Worm (Caenorhabditis elegans) whole organism, midembryonic: Measurements from ENCODE around the gene F01G10.4.

ENCODE experiments used
- T22C8.4 ChIP-seq: fragments of 200-800 bp; sonication (Bioruptor generic); IDR thresholded peaks from 2 replicates; pipeline ENCODE4 v1.3.6; 2022; ENCODE audit warnings: missing genetic modification characterization, missing compliant biosample characterization
- cog-1 ChIP-seq: sonication (generic microtip); optimal IDR thresholded peaks from 2 replicates; lab custom pipeline; 2016; ENCODE audit warnings: missing genetic modification characterization, missing compliant biosample characterization
- flt-1 ChIP-seq: fragments of 200-800 bp; sonication (Bioruptor generic); IDR thresholded peaks from 2 replicates; pipeline ENCODE4 v1.3.6; 2022; ENCODE audit warnings: missing genetic modification characterization, missing compliant biosample characterization
- klf-2 ChIP-seq: fragments of 200-800 bp; sonication (Bioruptor generic); conservative IDR thresholded peaks from 2 replicates; pipeline ENCODE4 v1.3.6; 2022; ENCODE audit warnings: missing genetic modification reagents, missing genetic modification characterization, missing compliant biosample characterization
- med-1 ChIP-seq: sonication (generic microtip); optimal IDR thresholded peaks from 2 replicates; lab custom pipeline; 2017; ENCODE audit warnings: missing genetic modification characterization, mild to moderate bottlenecking, missing compliant biosample characterization, antibody characterized with exemption, missing genetic modification reagents; ENCODE audit not compliant: insufficient read depth
- ref-1 ChIP-seq: fragments of 200-800 bp; sonication (Bioruptor generic); conservative IDR thresholded peaks from 2 replicates; pipeline ENCODE4 v1.3.6; 2022; ENCODE audit warnings: missing genetic modification reagents, missing genetic modification characterization, missing compliant biosample characterization
- tab-1 ChIP-seq: fragments of 200-800 bp; sonication (Bioruptor generic); IDR thresholded peaks from 2 replicates; pipeline ENCODE4 v1.3.6; 2022; ENCODE audit warnings: missing genetic modification characterization, missing compliant biosample characterization
- ztf-23 ChIP-seq: fragments of 200-800 bp; sonication (Bioruptor generic); IDR thresholded peaks from 2 replicates; pipeline ENCODE4 v1.3.6; 2022; ENCODE audit warnings: missing genetic modification reagents, missing genetic modification characterization, missing compliant biosample characterization
- ztf-29 ChIP-seq: fragments of 200-800 bp; sonication (Bioruptor generic); IDR thresholded peaks from 2 replicates; pipeline ENCODE4 v1.3.6; 2022; ENCODE audit warnings: missing genetic modification reagents, missing genetic modification characterization, missing compliant biosample characterization

F01G10.4 gene

ce11 chrIV:10241659-10242058 lies 9.3 kb upstream of the F01G10.4 start, which contains the start of gene lipl-7:
Gene lipl-7 (minus strand): TSS chrIV:10241823.
- TF ChIP-seq tab-1 (GFP tag; lab: Robert Waterston, UW) (no peak), ztf-29 (GFP tag; lab: Robert Waterston, UW) (no peak), med-1 (no peak), ref-1 (GFP tag; lab: Robert Waterston, UW) (no peak), cog-1 (tag; lab: Kevin White, UChicago) (no peak), klf-2 (GFP tag; lab: Robert Waterston, UW) (no peak), T22C8.4 (no peak), ztf-23 (no peak), flt-1 (GFP tag; lab: Robert Waterston, UW) (no peak)

DNA sequence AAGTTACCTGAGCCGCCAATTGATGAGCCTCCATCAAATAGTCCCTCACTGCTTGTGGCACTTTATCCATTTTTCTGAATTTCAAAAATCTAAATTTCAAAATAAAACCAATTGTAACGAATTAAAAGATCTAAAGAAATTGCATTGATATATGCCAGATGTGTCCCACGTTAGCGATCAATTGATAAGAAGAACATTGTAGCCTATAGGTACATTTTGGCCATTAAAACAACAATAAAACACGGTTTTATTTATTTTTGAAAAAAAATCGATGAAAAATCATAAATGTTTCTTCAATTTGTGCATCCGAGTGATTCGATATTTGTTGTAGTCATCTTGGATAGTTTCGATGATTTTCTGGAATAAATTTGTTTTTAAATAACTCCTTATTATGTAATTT lies 6.7 kb upstream of the F01G10.4 start, which contains the start of gene ech-8:
ech-8 (minus strand) TSS at position 132 of the 400 bp plus-strand sequence.
- no peak for TF ChIP-seq klf-2 (GFP tag; lab: Robert Waterston, UW)
- TF ChIP-seq med-1, result no peak
- no peak for TF ChIP-seq ref-1 (GFP tag; lab: Robert Waterston, UW)
- TF ChIP-seq T22C8.4, result no peak

DNA sequence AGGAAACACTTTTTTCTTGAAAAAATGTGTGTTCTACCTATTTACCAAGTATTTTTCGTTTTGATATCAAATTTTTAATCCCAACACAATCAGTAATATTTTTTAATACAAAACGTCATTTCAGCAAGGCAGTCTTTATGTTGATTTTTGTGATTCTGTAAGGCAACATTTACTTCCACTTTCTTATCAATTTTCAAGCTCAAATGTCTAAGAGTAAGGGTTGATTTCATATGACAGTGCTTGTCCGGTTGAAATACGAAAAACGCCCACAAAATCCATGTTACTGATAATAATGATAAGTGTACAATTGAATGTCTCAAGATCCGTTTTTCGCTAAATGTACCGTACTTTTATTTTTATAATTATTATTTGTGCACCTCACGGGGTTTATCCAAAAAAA lies 3.8 kb upstream of the F01G10.4 start:
- TF ChIP-seq T22C8.4 (no peak), ztf-23 (no peak), ref-1 (GFP tag; lab: Robert Waterston, UW) (no peak), flt-1 (GFP tag; lab: Robert Waterston, UW) (no peak), cog-1 (tag; lab: Kevin White, UChicago) (no peak), ztf-29 (GFP tag; lab: Robert Waterston, UW) (no peak), med-1 (no peak), klf-2 (GFP tag; lab: Robert Waterston, UW) (no peak)

DNA sequence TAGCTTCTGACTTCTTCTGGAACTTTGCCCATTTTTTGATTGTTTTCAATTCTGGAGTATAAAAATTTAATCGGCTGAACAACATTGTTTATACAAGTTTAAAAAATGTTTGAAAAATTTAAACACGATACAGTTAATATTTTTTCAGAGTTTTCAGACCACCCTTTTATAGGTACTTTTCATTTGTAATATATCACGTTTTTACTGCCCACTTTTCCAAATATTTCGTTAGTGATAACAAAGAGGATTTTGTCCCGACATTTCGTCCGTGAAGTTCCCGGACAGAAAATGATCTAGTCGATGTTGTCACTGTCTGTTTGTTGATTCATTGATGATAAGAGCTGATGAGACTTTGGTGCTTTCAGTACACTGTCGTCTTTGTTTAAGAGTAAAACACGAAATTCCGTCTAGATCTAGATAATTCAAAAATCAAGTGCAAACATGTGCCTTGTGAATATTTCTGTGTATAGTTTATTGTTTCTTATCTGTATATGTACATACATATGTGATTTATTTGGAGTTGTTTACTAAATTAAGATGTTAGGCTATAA lies 3.0 kb upstream of the F01G10.4 start, which contains the start of gene ech-9:
ech-9 (minus strand) TSS at position 51 of the 551 bp plus-strand sequence.
- TF ChIP-seq med-1 (no peak), ref-1 (GFP tag; lab: Robert Waterston, UW) (no peak), ztf-29 (GFP tag; lab: Robert Waterston, UW) (no peak), T22C8.4 (no peak), tab-1 (GFP tag; lab: Robert Waterston, UW) (no peak)

DNA sequence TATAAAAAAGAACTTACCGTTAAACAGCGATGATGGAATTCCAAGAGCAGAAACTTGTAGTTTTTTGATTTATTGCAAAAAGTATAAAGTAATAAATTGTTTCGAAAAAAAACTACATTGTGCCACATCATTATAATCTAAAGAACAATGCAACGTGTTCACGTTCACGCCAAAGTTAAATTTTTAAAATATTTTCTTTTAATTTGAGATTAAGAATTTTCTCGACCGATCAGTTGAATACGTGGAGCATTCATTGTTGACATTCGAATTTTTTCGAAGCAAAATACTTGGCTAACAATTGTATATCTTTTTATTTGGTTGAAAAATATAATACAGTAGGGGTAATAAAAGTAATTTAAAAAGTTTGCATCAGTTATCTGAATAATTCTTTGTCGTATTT lies 1.4 kb downstream of the F01G10.4 start, which contains the start of gene F01G10.5:
F01G10.5 (minus strand) TSS at position 101 of the 400 bp plus-strand sequence.
- no peak for TF ChIP-seq flt-1 (GFP tag; lab: Robert Waterston, UW)
- no peak for TF ChIP-seq ztf-23
- TF ChIP-seq ztf-29 (GFP tag; lab: Robert Waterston, UW), result no peak
- no peak for TF ChIP-seq cog-1 (tag; lab: Kevin White, UChicago)
- no peak for TF ChIP-seq med-1
- no peak for TF ChIP-seq tab-1 (GFP tag; lab: Robert Waterston, UW)
- TF ChIP-seq T22C8.4, result no peak
- no peak for TF ChIP-seq klf-2 (GFP tag; lab: Robert Waterston, UW)
- TF ChIP-seq ref-1 (GFP tag; lab: Robert Waterston, UW), result no peak

DNA sequence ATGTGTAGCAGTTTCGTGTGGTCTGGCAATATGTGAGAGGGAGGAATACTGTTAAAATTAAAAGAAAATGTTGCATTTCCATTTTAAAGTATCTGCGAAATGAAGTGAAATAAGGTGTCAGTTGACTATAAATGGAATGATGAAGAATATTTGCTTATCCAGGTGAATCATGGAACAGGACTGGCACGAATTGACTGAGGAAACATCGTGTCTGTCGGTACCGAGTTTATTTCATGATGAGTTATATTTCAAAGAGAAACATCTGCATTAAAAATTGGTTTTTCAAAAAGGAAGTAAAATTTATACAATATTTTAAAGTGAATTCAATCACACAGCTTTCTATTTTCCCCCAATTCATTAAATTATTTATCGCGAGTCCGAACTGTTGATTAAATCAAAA lies 4.8 kb downstream of the F01G10.4 start, which contains the start of gene F01G10.6:
F01G10.6 (minus strand) TSS at position 101 of the 400 bp plus-strand sequence.
- TF ChIP-seq ref-1 (GFP tag; lab: Robert Waterston, UW), result no peak
- TF ChIP-seq cog-1 (tag; lab: Kevin White, UChicago), result no peak
- TF ChIP-seq klf-2 (GFP tag; lab: Robert Waterston, UW), result no peak
- no peak for TF ChIP-seq med-1
- no peak for TF ChIP-seq flt-1 (GFP tag; lab: Robert Waterston, UW)
- no peak for TF ChIP-seq ztf-29 (GFP tag; lab: Robert Waterston, UW)
- no peak for TF ChIP-seq tab-1 (GFP tag; lab: Robert Waterston, UW)
- TF ChIP-seq ztf-23, result no peak
- no peak for TF ChIP-seq T22C8.4

ce11 chrIV:10223723-10224122 lies 8.6 kb downstream of the F01G10.4 start, which contains the start of gene nas-12:
Gene nas-12 (plus strand): TSS chrIV:10224023.
- no peak for TF ChIP-seq ref-1 (GFP tag; lab: Robert Waterston, UW)
- no peak for TF ChIP-seq cog-1 (tag; lab: Kevin White, UChicago)
- no peak for TF ChIP-seq T22C8.4
- TF ChIP-seq ztf-23, result no peak

- TF ChIP-seq ztf-23 (no peak), flt-1 (GFP tag; lab: Robert Waterston, UW) (no peak), ztf-29 (GFP tag; lab: Robert Waterston, UW) (0 out of 2 replicates have a peak, but pooled peaks have one; percentile 44), cog-1 (tag; lab: Kevin White, UChicago) (peak; percentile 58), T22C8.4 (no peak)
Measured at ce11 chrIV:10222122-10222589, 10.2 kb downstream of the F01G10.4 start, which contains the start of gene C24F3.2. Gene C24F3.2 (plus strand): TSS chrIV:10222539.

- no peak for TF ChIP-seq cog-1 (tag; lab: Kevin White, UChicago)
- TF ChIP-seq ztf-23, result no peak
- no peak for TF ChIP-seq klf-2 (GFP tag; lab: Robert Waterston, UW)
- TF ChIP-seq ztf-29 (GFP tag; lab: Robert Waterston, UW), result no peak
- no peak for TF ChIP-seq tab-1 (GFP tag; lab: Robert Waterston, UW)
- no peak for TF ChIP-seq med-1
Measured at ce11 chrIV:10221187-10221586, 11.2 kb downstream of the F01G10.4 start, which contains the start of gene tram-1. Gene tram-1 (minus strand): TSS chrIV:10221287.

ce11 chrIV:10219208-10219607 lies 13.1 kb downstream of the F01G10.4 start, which contains the start of gene qns-1:
Gene qns-1 (minus strand): TSS chrIV:10219308.
- TF ChIP-seq med-1, result no peak
- TF ChIP-seq ztf-29 (GFP tag; lab: Robert Waterston, UW), result no peak
- no peak for TF ChIP-seq tab-1 (GFP tag; lab: Robert Waterston, UW)
- no peak for TF ChIP-seq flt-1 (GFP tag; lab: Robert Waterston, UW)
- TF ChIP-seq T22C8.4, result no peak
- no peak for TF ChIP-seq ref-1 (GFP tag; lab: Robert Waterston, UW)
- TF ChIP-seq ztf-23, result no peak
- TF ChIP-seq klf-2 (GFP tag; lab: Robert Waterston, UW), result no peak
- no peak for TF ChIP-seq cog-1 (tag; lab: Kevin White, UChicago)
